Fruit fly (Drosophila melanogaster): Measurements from ENCODE around the gene CG5199.

The CG5199 gene

dm6 chr3L:20471499-20472313 is 19.0 kb upstream of the CG5199 start (continued):
- TF ChIP-seq CG43689 (GFP tag; IDR thresholded peaks at IDR 0.05), result no peak
- peak; percentile 50 for TF ChIP-seq slp2 (GFP tag; optimal IDR thresholded peaks at IDR 0.05)
- TF ChIP-seq Max (GFP tag; optimal IDR thresholded peaks at IDR 0.05), result peak; percentile 6
- no peak for TF ChIP-seq tna (GFP tag; IDR thresholded peaks at IDR 0.05; ENCODE audit: partially characterized antibody)
- TF ChIP-seq sim (GFP tag; IDR thresholded peaks at IDR 0.05), result no peak
- no peak for TF ChIP-seq CG16813 (GFP tag; IDR thresholded peaks at IDR 0.05; ENCODE audit: partially characterized antibody)
- TF ChIP-seq NC2α (GFP tag; optimal IDR thresholded peaks at IDR 0.05), result peak; percentile 60
- TF ChIP-seq ewg (GFP tag; optimal IDR thresholded peaks at IDR 0.05), result peak; percentile 32
- peak; percentile 1 for TF ChIP-seq HLHmδ (GFP tag; optimal IDR thresholded peaks at IDR 0.05)
- TF ChIP-seq D19B (GFP tag; optimal IDR thresholded peaks at IDR 0.05), result no peak
- peak; percentile 56 for TF ChIP-seq CG7987 (GFP tag; optimal IDR thresholded peaks at IDR 0.05)
- peak; percentile 47 for TF ChIP-seq psq (GFP tag; optimal IDR thresholded peaks at IDR 0.05)
- peak; percentile 58 for TF ChIP-seq CG4707 (GFP tag; optimal IDR thresholded peaks at IDR 0.05)
- no peak for TF ChIP-seq MBD-R2 (GFP tag; IDR thresholded peaks at IDR 0.05)
- TF ChIP-seq CoRest (tag; optimal IDR thresholded peaks at IDR 0.05), result peak; percentile 37
- peak; percentile 13 for TF ChIP-seq CG3838 (GFP tag; optimal IDR thresholded peaks at IDR 0.05)
- TF ChIP-seq dpn (GFP tag; optimal IDR thresholded peaks at IDR 0.05), result peak; percentile 25 to 59
- TF ChIP-seq CG32767 (GFP tag; IDR thresholded peaks at IDR 0.05), result no peak
- TF ChIP-seq CG10267 (tag; optimal IDR thresholded peaks at IDR 0.05), result no peak
- peak; percentile 80 for TF ChIP-seq CG2202 (tag; optimal IDR thresholded peaks at IDR 0.05)
- TF ChIP-seq run (tag; optimal IDR thresholded peaks at IDR 0.05), result no peak
- no peak for TF ChIP-seq yki (optimal IDR thresholded peaks at IDR 0.05)
- TF ChIP-seq tll (GFP tag; optimal IDR thresholded peaks at IDR 0.05), result no peak
- no peak for TF ChIP-seq Usf (GFP tag; optimal IDR thresholded peaks at IDR 0.05)
- TF ChIP-seq Ets65A (GFP tag), result peak; percentile 47
- peak; percentile 44 for TF ChIP-seq CG12942 (GFP tag; optimal IDR thresholded peaks at IDR 0.05)
- TF ChIP-seq Mes4 (GFP tag; optimal IDR thresholded peaks at IDR 0.05), result peak; percentile 68
- TF ChIP-seq CG2199 (GFP tag; IDR thresholded peaks at IDR 0.05), result 0 out of 3 replicates have a peak, but pooled peaks have one; percentile 35
- TF ChIP-seq CG1792 (GFP tag; optimal IDR thresholded peaks at IDR 0.05), result peak; percentile 87
- TF ChIP-seq CG9817 (tag; optimal IDR thresholded peaks at IDR 0.05), result peak; percentile 32
- TF ChIP-seq CG30403 (GFP tag; optimal IDR thresholded peaks at IDR 0.05), result peak; percentile 9
- TF ChIP-seq nerfin-2 (GFP tag; IDR thresholded peaks at IDR 0.05; ENCODE audit: partially characterized antibody), result no peak
- peak; percentile 68 for TF ChIP-seq onecut (GFP tag; IDR thresholded peaks at IDR 0.05)
- no peak for TF ChIP-seq Rx (GFP tag; IDR thresholded peaks at IDR 0.05)
- no peak for TF ChIP-seq fru (optimal IDR thresholded peaks at IDR 0.05)
- TF ChIP-seq gce (GFP tag; IDR thresholded peaks at IDR 0.05), result 0 out of 3 replicates have a peak, but pooled peaks have one; percentile 64
- TF ChIP-seq gsb-n (tag; optimal IDR thresholded peaks at IDR 0.05), result peak; percentile 34
- no peak for TF ChIP-seq CG8388 (GFP tag; optimal IDR thresholded peaks at IDR 0.05)
- TF ChIP-seq fu2 (GFP tag; optimal IDR thresholded peaks at IDR 0.05), result peak; percentile 12
- no peak for TF ChIP-seq sens-2 (GFP tag; IDR thresholded peaks at IDR 0.05)
- TF ChIP-seq ro (GFP tag; IDR thresholded peaks at IDR 0.05), result no peak
- TF ChIP-seq org-1 (GFP tag; optimal IDR thresholded peaks at IDR 0.05), result peak; percentile 76
- TF ChIP-seq CG15601 (tag; optimal IDR thresholded peaks at IDR 0.05), result peak; percentile 63
- peak; percentile 7; the same call in 1 of the 2 replicates for TF ChIP-seq crol (GFP tag; IDR thresholded peaks at IDR 0.05)
- TF ChIP-seq Bgb (GFP tag; IDR thresholded peaks at IDR 0.05; ENCODE audit: partially characterized antibody), result no peak
- TF ChIP-seq dm (GFP tag; optimal IDR thresholded peaks at IDR 0.05), result peak; percentile 25
- TF ChIP-seq Deaf1 (tag; optimal IDR thresholded peaks at IDR 0.05), result no peak
- TF ChIP-seq eve (GFP tag; optimal IDR thresholded peaks at IDR 0.05), result peak in 1 of 2 experiments; percentile 64
- TF ChIP-seq exex (tag; optimal IDR thresholded peaks at IDR 0.05), result peak; percentile 51
- TF ChIP-seq Sry-δ (GFP tag; optimal IDR thresholded peaks at IDR 0.05), result peak; percentile 1
